Worm (Caenorhabditis elegans) whole organism, late embryonic: ENCODE results near the gene str-205.

ENCODE experiments used
- K09A11.1 ChIP-seq: sonication (generic microtip); optimal IDR thresholded peaks from 2 replicates; lab custom pipeline; 2017; ENCODE audit warnings: antibody characterized with exemption, mild to moderate bottlenecking, missing genetic modification characterization, missing compliant biosample characterization; ENCODE audit not compliant: insufficient read depth
- T23F11.4 ChIP-seq: fragments of 200-800 bp; sonication (Bioruptor generic); optimal IDR thresholded peaks from 2 replicates; lab custom pipeline; 2018; ENCODE audit warnings: mild to moderate bottlenecking, missing genetic modification characterization, missing compliant biosample characterization
- ahr-1 ChIP-seq: sonication (generic microtip); optimal IDR thresholded peaks from 2 replicates; lab custom pipeline; 2016; ENCODE audit warnings: missing genetic modification characterization, missing compliant biosample characterization
- ama-1 ChIP-seq: fragments of 150-350 bp; optimal IDR thresholded peaks from 2 replicates; lab custom pipeline; 2014
- ceh-19 ChIP-seq: fragments of 200-800 bp; sonication (Bioruptor generic); optimal IDR thresholded peaks from 2 replicates; lab custom pipeline; 2018; ENCODE audit warnings: mild to moderate bottlenecking, missing genetic modification characterization, missing compliant biosample characterization
- ceh-24 ChIP-seq: sonication (generic microtip); optimal IDR thresholded peaks from 2 replicates; lab custom pipeline; 2016; ENCODE audit warnings: mild to moderate bottlenecking, missing genetic modification characterization, missing compliant biosample characterization
- ceh-30 ChIP-seq: fragments of 150-350 bp; optimal IDR thresholded peaks from 2 replicates; lab custom pipeline; 2014; ENCODE audit warnings: missing biosample characterization, missing genetic modification characterization
- ceh-45 ChIP-seq: fragments of 200-800 bp; sonication (Bioruptor generic); IDR thresholded peaks from 2 replicates; pipeline ENCODE4 v1.3.6; 2022; ENCODE audit warnings: missing genetic modification reagents, missing genetic modification characterization, missing compliant biosample characterization
- ceh-48 ChIP-seq: sonication (generic microtip); optimal IDR thresholded peaks from 2 replicates; lab custom pipeline; 2016; ENCODE audit warnings: missing genetic modification characterization, inconsistent platforms, missing compliant biosample characterization
- ceh-6 ChIP-seq: fragments of 200-800 bp; sonication (Bioruptor generic); optimal IDR thresholded peaks from 2 replicates; lab custom pipeline; 2018; ENCODE audit warnings: mild to moderate bottlenecking, missing genetic modification characterization, missing compliant biosample characterization
- ceh-9 ChIP-seq: sonication (generic microtip); optimal IDR thresholded peaks from 2 replicates; lab custom pipeline; 2016; ENCODE audit warnings: mild to moderate bottlenecking, missing genetic modification characterization, inconsistent platforms, missing compliant biosample characterization
- che-1 ChIP-seq: sonication (generic microtip); optimal IDR thresholded peaks from 2 replicates; lab custom pipeline; 2016; ENCODE audit warnings: mild to moderate bottlenecking, missing genetic modification characterization, missing compliant biosample characterization
- dmd-4 ChIP-seq: sonication (generic microtip); optimal IDR thresholded peaks from 2 replicates; lab custom pipeline; 2016; ENCODE audit warnings: borderline replicate concordance, missing genetic modification characterization, missing compliant biosample characterization
- elt-2 ChIP-seq: sonication (generic microtip); optimal IDR thresholded peaks from 2 replicates; lab custom pipeline; 2016; ENCODE audit warnings: missing genetic modification reagents, missing genetic modification characterization, missing compliant biosample characterization
- elt-4 ChIP-seq: sonication (generic microtip); optimal IDR thresholded peaks from 2 replicates; lab custom pipeline; 2016; ENCODE audit warnings: missing genetic modification characterization, missing compliant biosample characterization
- fkh-10 ChIP-seq: fragments of 150-350 bp; optimal IDR thresholded peaks from 2 replicates; lab custom pipeline; 2014; ENCODE audit warnings: missing biosample characterization, missing genetic modification reagents, missing genetic modification characterization
- fkh-6 ChIP-seq: sonication (generic microtip); optimal IDR thresholded peaks from 2 replicates; lab custom pipeline; 2016; ENCODE audit warnings: missing genetic modification characterization, missing compliant biosample characterization
- lim-6 ChIP-seq: sonication (generic microtip); optimal IDR thresholded peaks from 2 replicates; lab custom pipeline; 2016; ENCODE audit warnings: missing genetic modification characterization, missing compliant biosample characterization
- lin-11 ChIP-seq: fragments of 200-800 bp; sonication (Bioruptor generic); optimal IDR thresholded peaks from 2 replicates; lab custom pipeline; 2018; ENCODE audit warnings: mild to moderate bottlenecking, missing genetic modification characterization, missing compliant biosample characterization
- madf-2 ChIP-seq: sonication (generic microtip); optimal IDR thresholded peaks from 2 replicates; lab custom pipeline; 2017; ENCODE audit warnings: missing genetic modification characterization, missing compliant biosample characterization
- mec-3 ChIP-seq: sonication (generic microtip); optimal IDR thresholded peaks from 2 replicates; lab custom pipeline; 2016; ENCODE audit warnings: borderline replicate concordance, missing genetic modification characterization, missing compliant biosample characterization
- nfya-1 ChIP-seq: sonication (generic microtip); optimal IDR thresholded peaks from 2 replicates; lab custom pipeline; 2017; ENCODE audit warnings: missing genetic modification characterization, mild to moderate bottlenecking, missing compliant biosample characterization, antibody characterized with exemption, moderate library complexity
- nhr-11 ChIP-seq: fragments of 150-350 bp; optimal IDR thresholded peaks from 2 replicates; lab custom pipeline; 2014; ENCODE audit warnings: missing biosample characterization, missing genetic modification characterization
- pag-3 ChIP-seq: sonication (generic microtip); optimal IDR thresholded peaks from 2 replicates; lab custom pipeline; 2016; ENCODE audit warnings: missing compliant biosample characterization, missing genetic modification characterization, borderline replicate concordance
- pax-1 ChIP-seq: fragments of 150-350 bp; optimal IDR thresholded peaks from 2 replicates; lab custom pipeline; 2014; ENCODE audit warnings: missing biosample characterization, missing genetic modification characterization
- pha-2 ChIP-seq: sonication (generic microtip); optimal IDR thresholded peaks from 2 replicates; lab custom pipeline; 2017; ENCODE audit warnings: mild to moderate bottlenecking, missing genetic modification characterization, missing compliant biosample characterization
- pha-4 ChIP-seq: fragments of 150-350 bp; optimal IDR thresholded peaks from 2 replicates; lab custom pipeline; 2018; ENCODE audit warnings: missing biosample characterization, missing genetic modification reagents, missing genetic modification characterization
- pqm-1 ChIP-seq: sonication (generic microtip); optimal IDR thresholded peaks from 2 replicates; lab custom pipeline; 2016; ENCODE audit warnings: missing genetic modification characterization, missing compliant biosample characterization
- pros-1 ChIP-seq: fragments of 150-350 bp; optimal IDR thresholded peaks from 2 replicates; lab custom pipeline; 2014; ENCODE audit warnings: missing biosample characterization, missing genetic modification reagents, missing genetic modification characterization
- ref-2 ChIP-seq: sonication (generic microtip); optimal IDR thresholded peaks from 2 replicates; lab custom pipeline; 2016; ENCODE audit warnings: missing genetic modification characterization, missing compliant biosample characterization
- sdc-2 ChIP-seq: sonication (generic microtip); optimal IDR thresholded peaks from 2 replicates; lab custom pipeline; 2016; ENCODE audit warnings: missing genotype, missing genetic modification characterization, missing compliant biosample characterization
- sox-2 ChIP-seq: fragments of 200-800 bp; sonication (Bioruptor generic); IDR thresholded peaks from 2 replicates; pipeline ENCODE4 v1.3.6; 2022; ENCODE audit warnings: missing genetic modification reagents, missing genetic modification characterization, missing compliant biosample characterization
- sox-4 ChIP-seq: sonication (generic microtip); optimal IDR thresholded peaks from 2 replicates; lab custom pipeline; 2017; ENCODE audit warnings: mild to moderate bottlenecking, missing genetic modification characterization, inconsistent platforms, missing compliant biosample characterization
- syd-9 ChIP-seq: sonication (generic microtip); optimal IDR thresholded peaks from 2 replicates; lab custom pipeline; 2016; ENCODE audit warnings: mild to moderate bottlenecking, missing genetic modification characterization, moderate library complexity, missing compliant biosample characterization
- tbx-7 ChIP-seq: sonication (generic microtip); optimal IDR thresholded peaks from 2 replicates; lab custom pipeline; 2016; ENCODE audit warnings: missing genotype, missing genetic modification characterization, missing compliant biosample characterization
- unc-3 ChIP-seq, 2 experiments: fragments of 200-800 bp in 1 of 2; sonication (Bioruptor generic) in 1 of 2; sonication (generic microtip) in 1 of 2; conservative IDR thresholded peaks in 1 of 2; optimal IDR thresholded peaks in 1 of 2; 2 replicates each; pipeline versions ENCODE4 v1.3.6 to Lab custom; 2016 to 2022; ENCODE audit warnings: missing compliant biosample characterization in 2 of 2, missing genetic modification characterization in 2 of 2, missing genetic modification reagents in 1 of 2
- unc-42 ChIP-seq: sonication (generic microtip); optimal IDR thresholded peaks from 2 replicates; lab custom pipeline; 2016; ENCODE audit warnings: missing genotype, missing genetic modification characterization, missing compliant biosample characterization
- unc-55 ChIP-seq: sonication (generic microtip); optimal IDR thresholded peaks from 2 replicates; lab custom pipeline; 2017; ENCODE audit warnings: missing biosample characterization, missing genetic modification reagents, missing genetic modification characterization
- unc-86 ChIP-seq: sonication (generic microtip); optimal IDR thresholded peaks from 2 replicates; lab custom pipeline; 2016; ENCODE audit warnings: missing genetic modification characterization, missing compliant biosample characterization

str-205 gene

ce11 chrV:4964020-4964635, 34.4 kb upstream of the str-205 start (continued):
- TF ChIP-seq lim-6 (tag; lab: Kevin White, UChicago) (no peak), che-1 (tag; lab: Kevin White, UChicago) (no peak), tbx-7 (tag; lab: Kevin White, UChicago) (no peak), mec-3 (no peak), sox-2 (no peak), fkh-10 (GFP tag; lab: Kevin White, UChicago) (no peak), ceh-48 (tag; lab: Kevin White, UChicago) (peak; percentile 51), pag-3 (tag; lab: Kevin White, UChicago) (no peak), pha-4 (tag; lab: Kevin White, UChicago) (no peak), ama-1 (lab: Kevin White, UChicago) (no peak), madf-2 (no peak), ceh-19 (GFP tag; lab: Kevin White, UChicago) (peak; percentile 60), K09A11.1 (tag; lab: Kevin White, UChicago) (no peak), ceh-45 (GFP tag; lab: Robert Waterston, UW) (no peak), pqm-1 (no peak), T23F11.4 (GFP tag; lab: Kevin White, UChicago) (no peak), ceh-6 (GFP tag; lab: Kevin White, UChicago) (no peak), sox-4 (tag; lab: Kevin White, UChicago) (no peak), ahr-1 (tag; lab: Kevin White, UChicago) (no peak), pha-2 (tag; lab: Kevin White, UChicago) (peak; percentile 13), dmd-4 (tag; lab: Kevin White, UChicago) (no peak), fkh-6 (peak; percentile 16), elt-4 (no peak), nhr-11 (no peak), pros-1 (tag; lab: Kevin White, UChicago) (no peak), unc-42 (tag; lab: Kevin White, UChicago) (peak; percentile 70), unc-86 (no peak), ceh-9 (tag; lab: Kevin White, UChicago) (no peak), syd-9 (no peak), ceh-30 (tag; lab: Kevin White, UChicago) (no peak)
- TF ChIP-seq, all 69 proteins: peak for 18

ce11 chrV:4963606-4964005, 33.9 kb upstream of the str-205 start:
- TF ChIP-seq pax-1 (tag; lab: Kevin White, UChicago): no peak
- TF ChIP-seq ceh-24 (tag; lab: Kevin White, UChicago): no peak

ce11 chrV:4962968-4963367, 33.2 kb upstream of the str-205 start, which contains the start of gene tam-1:
TSS of gene tam-1 (minus strand) at chrV:4963102.
- TF ChIP-seq ahr-1 (tag; lab: Kevin White, UChicago) (no peak), elt-2 (tag; lab: Kevin White, UChicago) (no peak), lin-11 (no peak), nfya-1 (tag; lab: Kevin White, UChicago) (peak; percentile 14), unc-55 (GFP tag; lab: Kevin White, UChicago) (peak; percentile 13), sdc-2 (no peak), ceh-48 (tag; lab: Kevin White, UChicago) (peak; percentile 27), unc-3 (GFP tag; conservative IDR thresholded peaks at IDR 0.05; lab: Robert Waterston, UW) (no peak), unc-3 (tag; optimal IDR thresholded peaks at IDR 0.05; lab: Kevin White, UChicago) (no peak), ref-2 (tag; lab: Kevin White, UChicago) (no peak), ceh-45 (GFP tag; lab: Robert Waterston, UW) (no peak), unc-42 (tag; lab: Kevin White, UChicago) (peak; percentile 33)
